Worm (Caenorhabditis elegans) whole organism, L1 larva: Measurements from ENCODE around the gene T04H1.12.

Experiments used
- alr-1 ChIP-seq: fragments of 200-800 bp; sonication (Bioruptor generic); optimal IDR thresholded peaks from 2 replicates; lab custom pipeline; 2018; ENCODE audit warnings: borderline replicate concordance, mild to moderate bottlenecking, missing genetic modification characterization, missing compliant biosample characterization
- aly-2 ChIP-seq: fragments of 150-350 bp; optimal IDR thresholded peaks from 2 replicates; lab custom pipeline; 2014; ENCODE audit warnings: missing biosample characterization, missing genetic modification characterization
- ama-1 ChIP-seq: fragments of 150-350 bp; optimal IDR thresholded peaks from 2 replicates; lab custom pipeline; 2014
- hpl-2 ChIP-seq: fragments of 150-350 bp; optimal IDR thresholded peaks from 2 replicates; lab custom pipeline; 2014; ENCODE audit warnings: missing biosample characterization, missing genetic modification reagents, missing genetic modification characterization
- nhr-12 ChIP-seq: sonication (generic microtip); optimal IDR thresholded peaks from 2 replicates; lab custom pipeline; 2017; ENCODE audit warnings: missing biosample characterization, missing genetic modification characterization
- pag-3 ChIP-seq: sonication (generic microtip); optimal IDR thresholded peaks from 2 replicates; lab custom pipeline; 2017; ENCODE audit warnings: missing genetic modification characterization, mild to moderate bottlenecking, missing compliant biosample characterization, antibody characterized with exemption, borderline replicate concordance; ENCODE audit not compliant: insufficient read depth
- snpc-4 ChIP-seq: fragments of 150-350 bp; optimal IDR thresholded peaks from 2 replicates; lab custom pipeline; 2014; ENCODE audit warnings: missing biosample characterization, missing genetic modification characterization
- tlp-1 ChIP-seq: fragments of 150-350 bp; optimal IDR thresholded peaks from 2 replicates; lab custom pipeline; 2014; ENCODE audit warnings: missing biosample characterization, missing genetic modification characterization
- unc-62 ChIP-seq: fragments of 150-350 bp; optimal IDR thresholded peaks from 2 replicates; lab custom pipeline; 2014; ENCODE audit warnings: missing biosample characterization, missing genetic modification reagents, missing genetic modification characterization
- ztf-4 ChIP-seq: fragments of 150-350 bp; optimal IDR thresholded peaks from 2 replicates; lab custom pipeline; 2014; ENCODE audit warnings: missing biosample characterization, missing genetic modification characterization

DNA sequence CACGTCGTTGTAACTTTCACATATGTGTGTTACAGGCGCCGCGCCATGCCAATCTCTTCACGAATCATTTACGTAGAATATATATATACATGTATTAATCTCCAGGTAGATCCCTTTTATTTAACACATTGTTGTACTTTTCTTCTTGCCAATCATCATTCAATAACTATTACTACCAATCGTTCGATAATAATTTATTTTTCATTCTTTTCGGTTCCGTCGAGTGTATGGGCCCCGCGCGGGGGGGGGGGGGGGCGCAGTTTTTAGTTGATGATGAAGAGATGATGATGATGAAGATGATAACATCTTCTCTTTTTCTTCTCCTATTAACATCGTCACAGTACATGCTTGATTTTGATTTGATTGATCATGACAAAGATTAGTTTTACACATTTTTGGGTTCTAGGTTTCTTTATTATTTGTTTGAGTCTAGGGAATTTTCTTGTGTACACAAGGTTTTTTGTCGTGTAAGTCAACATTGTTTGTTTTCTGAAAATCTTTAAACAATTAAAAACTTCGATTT lies 43.9 kb downstream of the T04H1.12 start:
- TF ChIP-seq ama-1 (lab: Kevin White, UChicago) (no peak), alr-1 (no peak), nhr-12 (tag; lab: Kevin White, UChicago) (no peak), unc-62 (GFP tag; lab: Kevin White, UChicago) (no peak), ztf-4 (tag; lab: Kevin White, UChicago) (no peak), pag-3 (tag; lab: Kevin White, UChicago) (no peak), aly-2 (tag; lab: Kevin White, UChicago) (no peak), snpc-4 (no peak), tlp-1 (no peak), hpl-2 (GFP tag; lab: Kevin White, UChicago) (no peak)
